Worm (Caenorhabditis elegans): Measurements from ENCODE around the gene K09A9.6.

The K09A9.6 gene

ce11 chrX:15599925-15600324, 22.9 kb downstream of the K09A9.6 start:
- TF ChIP-seq zag-1 (tag; optimal IDR thresholded peaks at IDR 0.05) = no peak
- no peak for TF ChIP-seq nhr-67 (tag; optimal IDR thresholded peaks at IDR 0.05)
- TF ChIP-seq nfya-1 (tag; optimal IDR thresholded peaks at IDR 0.05; ENCODE audit: insufficient read depth) = no peak

DNA sequence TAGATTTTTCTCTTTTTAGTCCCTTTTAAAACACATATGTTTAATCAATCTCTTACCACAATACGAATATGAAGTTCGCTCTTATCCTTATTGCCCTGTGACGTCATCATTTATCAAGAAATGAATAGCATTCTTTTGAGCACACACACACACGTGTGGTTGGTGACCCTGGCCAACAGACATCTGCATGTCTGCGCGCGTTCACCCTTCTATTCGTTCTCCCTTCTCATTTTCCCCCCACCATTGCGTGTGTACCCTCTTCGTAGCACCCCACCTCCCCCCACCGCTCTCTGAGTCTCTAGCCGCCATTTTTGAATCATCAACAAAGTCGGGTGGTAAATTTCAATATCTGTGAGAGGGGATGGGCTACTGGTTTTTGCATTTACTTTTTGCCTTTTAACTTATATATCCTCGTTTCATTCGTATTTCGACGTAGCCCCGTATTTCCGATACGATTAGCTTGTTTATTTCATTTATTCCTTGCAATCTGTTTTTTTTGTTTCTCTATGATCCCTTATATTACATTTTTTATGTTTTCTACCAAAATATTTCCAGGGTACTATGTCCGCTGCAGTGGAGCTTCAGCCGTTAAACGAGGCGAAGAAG, 23.6 kb downstream of the K09A9.6 start, which contains the start of gene ent-2:
ent-2 (plus strand) TSS at position 556 of the 606 bp plus-strand sequence.
- peak; percentile 11 for TF ChIP-seq mdl-1 (tag; optimal IDR thresholded peaks at IDR 0.05)
- TF ChIP-seq unc-62 (GFP tag; optimal IDR thresholded peaks at IDR 0.05) = no peak
- TF ChIP-seq fkh-2 (tag; optimal IDR thresholded peaks at IDR 0.05) = no peak
- peak; percentile 32 for TF ChIP-seq skn-1 (tag; optimal IDR thresholded peaks at IDR 0.05)
- peak; percentile 80 for TF ChIP-seq hmg-11 (tag; optimal IDR thresholded peaks at IDR 0.05)
- peak; percentile 20 for TF ChIP-seq fkh-10 (GFP tag; optimal IDR thresholded peaks at IDR 0.05)
- peak; percentile 80 for TF ChIP-seq lin-39 (tag; optimal IDR thresholded peaks at IDR 0.05)
- TF ChIP-seq elt-3 (tag; optimal IDR thresholded peaks at IDR 0.05) = no peak
- TF ChIP-seq nfya-1 (tag; optimal IDR thresholded peaks at IDR 0.05; ENCODE audit: insufficient read depth) = peak; percentile 64
- peak; percentile 23 for TF ChIP-seq lin-15B (tag; optimal IDR thresholded peaks at IDR 0.05)

DNA sequence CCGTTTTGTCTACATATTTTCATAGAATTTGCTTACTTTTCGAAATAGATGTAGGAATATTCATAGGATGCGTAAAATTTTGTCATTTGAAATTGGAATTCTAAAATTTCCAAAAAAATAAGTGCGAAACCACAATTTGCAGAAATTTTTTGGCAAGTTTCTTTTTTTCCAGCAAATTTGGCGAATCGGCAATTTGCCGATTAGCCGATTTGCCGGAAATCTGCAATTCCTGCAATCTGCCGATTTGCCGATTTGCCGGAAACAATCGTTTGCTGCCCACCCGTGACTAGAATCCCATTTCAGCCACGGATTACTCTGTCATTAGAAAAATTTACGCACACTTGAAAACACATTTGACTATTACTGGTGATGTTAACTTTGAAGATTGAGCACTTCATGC, 27.2 kb downstream of the K09A9.6 start:
- no peak for TF ChIP-seq elt-2 (tag; optimal IDR thresholded peaks at IDR 0.05)
- no peak for TF ChIP-seq nhr-67 (tag; optimal IDR thresholded peaks at IDR 0.05)
- no peak for TF ChIP-seq egl-5 (tag; optimal IDR thresholded peaks at IDR 0.05)
- TF ChIP-seq ceh-9 (tag; optimal IDR thresholded peaks at IDR 0.05) = no peak

DNA sequence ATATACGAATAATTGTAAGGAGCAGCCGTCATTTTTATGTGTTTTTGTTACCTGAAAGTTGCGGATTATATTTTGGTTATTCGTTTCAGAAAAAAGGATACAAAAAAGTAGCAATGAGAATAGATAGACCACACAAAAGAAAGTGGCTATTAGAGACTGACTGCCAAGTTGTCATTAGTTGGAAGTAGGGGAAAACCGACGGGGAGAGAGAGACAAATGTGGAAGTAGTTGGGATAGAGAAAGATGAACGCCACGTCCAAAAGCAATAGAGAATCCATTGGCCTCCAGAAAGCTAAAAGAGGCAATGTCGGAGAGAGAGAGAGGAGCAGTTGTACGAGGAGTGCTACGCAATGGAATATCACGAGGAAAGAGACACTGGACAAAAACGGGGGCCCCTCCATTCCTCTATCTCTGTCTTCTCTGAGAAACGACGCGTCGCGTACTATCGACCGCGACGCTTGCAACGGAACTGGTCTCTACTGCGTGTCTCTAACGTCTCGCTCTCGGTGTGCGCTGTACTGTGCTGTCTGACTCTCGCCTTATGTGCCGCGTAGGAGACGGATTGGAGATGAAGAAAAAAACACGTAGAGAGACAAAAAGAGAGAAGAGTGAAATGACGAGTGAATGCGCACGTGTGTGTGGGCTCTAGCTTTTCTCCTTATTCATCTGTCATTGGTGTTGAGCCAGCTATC, 29.7 kb downstream of the K09A9.6 start, which contains the start of gene rab-14:
rab-14 (minus strand) TSS at position 51 of the 692 bp plus-strand sequence.
- no peak for TF ChIP-seq ceh-82 (tag; optimal IDR thresholded peaks at IDR 0.05)
- TF ChIP-seq nhr-67 (tag; optimal IDR thresholded peaks at IDR 0.05) = no peak
- TF ChIP-seq ceh-28 (tag; optimal IDR thresholded peaks at IDR 0.05) = peak; percentile 54
- TF ChIP-seq mdl-1 (tag; optimal IDR thresholded peaks at IDR 0.05) = peak; percentile 93
- peak; percentile 32 for TF ChIP-seq zag-1 (tag; optimal IDR thresholded peaks at IDR 0.05)
- peak; percentile 16 for TF ChIP-seq tbx-2 (tag; optimal IDR thresholded peaks at IDR 0.05)
- peak; percentile 62 for TF ChIP-seq unc-62 (GFP tag; optimal IDR thresholded peaks at IDR 0.05)
- TF ChIP-seq snpc-4 (tag; optimal IDR thresholded peaks at IDR 0.05) = peak; percentile 35
- no peak for TF ChIP-seq ZK546.5 (tag; optimal IDR thresholded peaks at IDR 0.05)
- no peak for TF ChIP-seq fkh-2 (tag; optimal IDR thresholded peaks at IDR 0.05)
- peak; percentile 45 for TF ChIP-seq lin-15B (tag; optimal IDR thresholded peaks at IDR 0.05)
- no peak for TF ChIP-seq nhr-28 (tag; optimal IDR thresholded peaks at IDR 0.05)
- TF ChIP-seq eor-1 (tag; optimal IDR thresholded peaks at IDR 0.05) = no peak
- no peak for TF ChIP-seq nhr-76 (tag; optimal IDR thresholded peaks at IDR 0.05)
- no peak for TF ChIP-seq fos-1 (tag; optimal IDR thresholded peaks at IDR 0.05)
- no peak for TF ChIP-seq ceh-9 (tag; optimal IDR thresholded peaks at IDR 0.05)
- TF ChIP-seq skn-1 (tag; optimal IDR thresholded peaks at IDR 0.05) = peak; percentile 13
- peak; percentile 28 for TF ChIP-seq jun-1 (tag; optimal IDR thresholded peaks at IDR 0.05)
- TF ChIP-seq unc-39 (tag; optimal IDR thresholded peaks at IDR 0.05) = no peak
- TF ChIP-seq nhr-237 (tag; optimal IDR thresholded peaks at IDR 0.05) = no peak
- TF ChIP-seq lsy-12 (tag; optimal IDR thresholded peaks at IDR 0.05) = peak; percentile 62
- peak; percentile 36 for TF ChIP-seq pha-4 (tag; optimal IDR thresholded peaks at IDR 0.05)
- TF ChIP-seq ztf-11 (tag; optimal IDR thresholded peaks at IDR 0.05) = no peak
- peak; percentile 91 for TF ChIP-seq lin-39 (tag; optimal IDR thresholded peaks at IDR 0.05)
- peak; percentile 48 for TF ChIP-seq nhr-25 (tag; optimal IDR thresholded peaks at IDR 0.05)
- peak; percentile 49 for TF ChIP-seq R02D3.7 (tag; optimal IDR thresholded peaks at IDR 0.05)
- no peak for TF ChIP-seq nhr-11 (tag; optimal IDR thresholded peaks at IDR 0.05)
- TF ChIP-seq mml-1 (tag; optimal IDR thresholded peaks at IDR 0.05) = no peak
- no peak for TF ChIP-seq elt-3 (tag; optimal IDR thresholded peaks at IDR 0.05)
- TF ChIP-seq sea-2 (GFP tag; optimal IDR thresholded peaks at IDR 0.05) = no peak
- TF ChIP-seq daf-12 (tag; optimal IDR thresholded peaks at IDR 0.05) = no peak
- no peak for TF ChIP-seq aly-2 (tag; optimal IDR thresholded peaks at IDR 0.05)
- no peak for TF ChIP-seq nhr-77 (tag; optimal IDR thresholded peaks at IDR 0.05)
- TF ChIP-seq elt-2 (tag; optimal IDR thresholded peaks at IDR 0.05) = no peak
- TF ChIP-seq egl-5 (tag; optimal IDR thresholded peaks at IDR 0.05) = peak; percentile 47
- TF ChIP-seq ceh-16 (tag; optimal IDR thresholded peaks at IDR 0.05) = no peak
- no peak for TF ChIP-seq ztf-4 (tag; optimal IDR thresholded peaks at IDR 0.05)
- TF ChIP-seq ama-1 (optimal IDR thresholded peaks at IDR 0.05) = peak; percentile 37
- peak; percentile 6 for TF ChIP-seq elt-1 (tag; optimal IDR thresholded peaks at IDR 0.05)
- TF ChIP-seq fkh-10 (GFP tag; optimal IDR thresholded peaks at IDR 0.05) = peak; percentile 61
- TF ChIP-seq pqm-1 (tag; optimal IDR thresholded peaks at IDR 0.05) = no peak
- peak; percentile 73 for TF ChIP-seq hmg-11 (tag; optimal IDR thresholded peaks at IDR 0.05)
- peak; percentile 86 for TF ChIP-seq nhr-23 (tag; optimal IDR thresholded peaks at IDR 0.05)

Measured in whole organism, L3 larva.